Worm (Caenorhabditis elegans): ENCODE results near the gene F33G12.6.
A peak's percentile ranks its signal among the peaks of the same experiment; 100 is the strongest.

The F33G12.6 gene

ce11 chrII:5018578-5018977 is 31.1 kb upstream of the F33G12.6 start:
- TF ChIP-seq mep-1 (tag; optimal IDR thresholded peaks at IDR 0.05) (no peak), ceh-43 (GFP tag; optimal IDR thresholded peaks at IDR 0.05) (no peak), ham-2 (GFP tag; optimal IDR thresholded peaks at IDR 0.05) (no peak), cnd-1 (tag; optimal IDR thresholded peaks at IDR 0.05) (no peak), blmp-1 (tag; optimal IDR thresholded peaks at IDR 0.05) (no peak), lsy-2 (tag; optimal IDR thresholded peaks at IDR 0.05) (no peak)

- TF ChIP-seq lin-13 (tag; optimal IDR thresholded peaks at IDR 0.05): no peak
- TF ChIP-seq elt-3 (tag; optimal IDR thresholded peaks at IDR 0.05): peak; percentile 17
Measured at ce11 chrII:5019389-5020108, 30.2 kb upstream of the F33G12.6 start.

- no peak for TF ChIP-seq sptf-1 (tag; optimal IDR thresholded peaks at IDR 0.05)
- TF ChIP-seq unc-39 (tag; optimal IDR thresholded peaks at IDR 0.05): no peak
- no peak for TF ChIP-seq nhr-28 (tag; optimal IDR thresholded peaks at IDR 0.05)
- no peak for TF ChIP-seq ztf-11 (tag; optimal IDR thresholded peaks at IDR 0.05)
- no peak for TF ChIP-seq bed-3 (GFP tag; optimal IDR thresholded peaks at IDR 0.05)
- TF ChIP-seq pha-4 (tag; optimal IDR thresholded peaks at IDR 0.05): no peak
- no peak for TF ChIP-seq M03D4.4 (tag; optimal IDR thresholded peaks at IDR 0.05)
- TF ChIP-seq ces-1 (GFP tag; optimal IDR thresholded peaks at IDR 0.05): no peak
- TF ChIP-seq nhr-237 (tag; optimal IDR thresholded peaks at IDR 0.05): no peak
Measured at ce11 chrII:5020513-5021081, 29.1 kb upstream of the F33G12.6 start.

- TF ChIP-seq nhr-237 (tag; optimal IDR thresholded peaks at IDR 0.05): no peak
- no peak for TF ChIP-seq zip-8 (tag; optimal IDR thresholded peaks at IDR 0.05)
- TF ChIP-seq nhr-2 (tag; optimal IDR thresholded peaks at IDR 0.05): no peak
- no peak for TF ChIP-seq lin-13 (tag; optimal IDR thresholded peaks at IDR 0.05)
- no peak for TF ChIP-seq cnd-1 (tag; optimal IDR thresholded peaks at IDR 0.05)
- no peak for TF ChIP-seq elt-1 (tag; optimal IDR thresholded peaks at IDR 0.05; ENCODE audit: borderline replicate concordance, insufficient read depth)
- no peak for TF ChIP-seq unc-62 (GFP tag; optimal IDR thresholded peaks at IDR 0.05)
- no peak for TF ChIP-seq flh-1 (GFP tag; optimal IDR thresholded peaks at IDR 0.05)
- TF ChIP-seq nhr-12 (tag; optimal IDR thresholded peaks at IDR 0.05): no peak
- TF ChIP-seq mep-1 (tag; optimal IDR thresholded peaks at IDR 0.05): no peak
- no peak for TF ChIP-seq drap-1 (GFP tag; optimal IDR thresholded peaks at IDR 0.05)
- no peak for TF ChIP-seq unc-120 (tag; optimal IDR thresholded peaks at IDR 0.05; ENCODE audit: poor library complexity, severe bottlenecking)
- no peak for TF ChIP-seq ces-1 (GFP tag; optimal IDR thresholded peaks at IDR 0.05)
- TF ChIP-seq bed-3 (GFP tag; optimal IDR thresholded peaks at IDR 0.05): no peak
Measured at ce11 chrII:5021518-5021917, 28.2 kb upstream of the F33G12.6 start.

ce11 chrII:5022381-5022855 is 27.3 kb upstream of the F33G12.6 start, which contains the start of the genes nsy-1 and F59A6.13:
nsy-1 (plus strand) TSS chrII:5022757.
F59A6.13 (plus strand) TSS chrII:5022805.
- TF ChIP-seq unc-62 (GFP tag; optimal IDR thresholded peaks at IDR 0.05) (no peak), bed-3 (GFP tag; optimal IDR thresholded peaks at IDR 0.05) (no peak), lin-32 (GFP tag; optimal IDR thresholded peaks at IDR 0.05) (no peak), pha-4 (tag; optimal IDR thresholded peaks at IDR 0.05) (no peak), ceh-83 (GFP tag; optimal IDR thresholded peaks at IDR 0.05) (no peak), M03D4.4 (tag; optimal IDR thresholded peaks at IDR 0.05) (no peak), elt-1 (tag; optimal IDR thresholded peaks at IDR 0.05; ENCODE audit: borderline replicate concordance, insufficient read depth) (no peak), nhr-237 (tag; optimal IDR thresholded peaks at IDR 0.05) (no peak), elt-3 (tag; optimal IDR thresholded peaks at IDR 0.05) (no peak), nhr-12 (tag; optimal IDR thresholded peaks at IDR 0.05) (no peak), ceh-39 (tag; optimal IDR thresholded peaks at IDR 0.05) (no peak), lin-13 (tag; optimal IDR thresholded peaks at IDR 0.05) (no peak), hlh-1 (tag; optimal IDR thresholded peaks at IDR 0.05) (no peak), flh-1 (GFP tag; optimal IDR thresholded peaks at IDR 0.05) (no peak), sem-2 (GFP tag; optimal IDR thresholded peaks at IDR 0.05) (no peak), unc-120 (tag; optimal IDR thresholded peaks at IDR 0.05; ENCODE audit: poor library complexity, severe bottlenecking) (no peak), unc-39 (tag; optimal IDR thresholded peaks at IDR 0.05) (no peak)
